Worm (Caenorhabditis elegans) whole organism, L1 larva: ENCODE measurements around the gene Y6D1A.2.

Experiments used
- C34B4.2 ChIP-seq: sonication (generic microtip); optimal IDR thresholded peaks from 2 replicates; lab custom pipeline; 2017; ENCODE audit warnings: mild to moderate bottlenecking, missing genetic modification characterization, missing compliant biosample characterization
- alr-1 ChIP-seq: fragments of 200-800 bp; sonication (Bioruptor generic); optimal IDR thresholded peaks from 2 replicates; lab custom pipeline; 2018; ENCODE audit warnings: borderline replicate concordance, mild to moderate bottlenecking, missing genetic modification characterization, missing compliant biosample characterization
- aly-2 ChIP-seq: fragments of 150-350 bp; optimal IDR thresholded peaks from 2 replicates; lab custom pipeline; 2014; ENCODE audit warnings: missing biosample characterization, missing genetic modification characterization
- blmp-1 ChIP-seq: fragments of 150-350 bp; optimal IDR thresholded peaks from 2 replicates; lab custom pipeline; 2014; ENCODE audit warnings: missing biosample characterization, missing genetic modification characterization
- ceh-63 ChIP-seq: fragments of 200-800 bp; sonication (Bioruptor generic); optimal IDR thresholded peaks from 2 replicates; lab custom pipeline; 2018; ENCODE audit warnings: mild to moderate bottlenecking, missing genetic modification characterization, missing compliant biosample characterization
- ceh-8 ChIP-seq: fragments of 200-800 bp; sonication (Bioruptor generic); optimal IDR thresholded peaks from 2 replicates; lab custom pipeline; 2018; ENCODE audit warnings: mild to moderate bottlenecking, missing genetic modification characterization, moderate library complexity, missing compliant biosample characterization
- ceh-82 ChIP-seq, 3 experiments: fragments of 150-350 bp in 1 of 3; sonication (generic microtip) in 2 of 3; optimal IDR thresholded peaks; 2 replicates each; lab custom pipeline; 2014 to 2017; ENCODE audit warnings: missing biosample characterization in 3 of 3, missing genetic modification characterization in 3 of 3
- ceh-88 ChIP-seq: fragments of 200-800 bp; sonication (Bioruptor generic); IDR thresholded peaks from 2 replicates; pipeline ENCODE4 v1.3.6; 2022; ENCODE audit warnings: missing genetic modification characterization, missing compliant biosample characterization
- ceh-90 ChIP-seq: sonication (generic microtip); optimal IDR thresholded peaks from 2 replicates; lab custom pipeline; 2016; ENCODE audit warnings: missing genetic modification characterization, missing compliant biosample characterization
- ces-1 ChIP-seq: fragments of 150-350 bp; optimal IDR thresholded peaks from 2 replicates; lab custom pipeline; 2014; ENCODE audit warnings: missing biosample characterization, missing genetic modification reagents, missing genetic modification characterization
- efl-1 ChIP-seq, 4 experiments: fragments of 150-350 bp; optimal IDR thresholded peaks in 3 of 4; peaks in 1 of 4; 1 replicate in 1 of 4; 2 replicates in 3 of 4; lab custom pipeline; 2014; ENCODE audit warnings: missing biosample characterization in 2 of 4, missing genetic modification characterization in 2 of 4, missing genetic modification reagents in 2 of 4
- efl-3 ChIP-seq: fragments of 200-800 bp; sonication (Bioruptor generic); optimal IDR thresholded peaks from 2 replicates; lab custom pipeline; 2018; ENCODE audit warnings: mild to moderate bottlenecking, missing genetic modification characterization, missing compliant biosample characterization
- egl-13 ChIP-seq: sonication (generic microtip); optimal IDR thresholded peaks from 2 replicates; lab custom pipeline; 2016; ENCODE audit warnings: missing genotype, missing genetic modification reagents, missing genetic modification characterization, missing compliant biosample characterization
- egl-27 ChIP-seq, 2 experiments: fragments of 150-350 bp in 1 of 2; sonication (generic microtip); optimal IDR thresholded peaks; 3 replicates each; lab custom pipeline; 2017 to 2018; ENCODE audit warnings: missing biosample characterization in 2 of 2, missing genetic modification characterization in 2 of 2, missing genetic modification reagents in 2 of 2
- elt-2 ChIP-seq: sonication (generic microtip); optimal IDR thresholded peaks from 2 replicates; lab custom pipeline; 2016; ENCODE audit warnings: missing genetic modification characterization, mild to moderate bottlenecking, inconsistent platforms, missing compliant biosample characterization, missing genetic modification reagents
- elt-3 ChIP-seq, 6 experiments: fragments of 150-350 bp in 1 of 6; sonication (generic microtip); optimal IDR thresholded peaks; 2 replicates each; lab custom pipeline; 2017 to 2018; ENCODE audit warnings: missing biosample characterization in 6 of 6, missing genetic modification characterization in 6 of 6, inconsistent platforms in 1 of 6
- ets-5 ChIP-seq: fragments of 200-800 bp; sonication (Bioruptor generic); IDR thresholded peaks from 2 replicates; pipeline ENCODE4 v1.3.6; 2022; ENCODE audit warnings: missing genetic modification characterization, missing compliant biosample characterization
- fkh-4 ChIP-seq: sonication (generic microtip); optimal IDR thresholded peaks from 2 replicates; lab custom pipeline; 2016; ENCODE audit warnings: missing compliant biosample characterization, missing genetic modification characterization, borderline replicate concordance
- fkh-8 ChIP-seq: sonication (generic microtip); optimal IDR thresholded peaks from 2 replicates; lab custom pipeline; 2016; ENCODE audit warnings: mild to moderate bottlenecking, missing genetic modification characterization, missing compliant biosample characterization
- fos-1 ChIP-seq: fragments of 150-350 bp; optimal IDR thresholded peaks from 2 replicates; lab custom pipeline; 2014; ENCODE audit warnings: missing biosample characterization, missing genetic modification characterization
- grh-1 ChIP-seq: fragments of 200-800 bp; sonication (Bioruptor generic); IDR thresholded peaks from 2 replicates; pipeline ENCODE4 v1.3.6; 2022; ENCODE audit warnings: missing genetic modification reagents, missing genetic modification characterization, missing compliant biosample characterization
- isw-1 ChIP-seq: fragments of 200-800 bp; sonication (Bioruptor generic); IDR thresholded peaks from 2 replicates; pipeline ENCODE4 v1.3.6; 2022; ENCODE audit warnings: missing genetic modification characterization, missing compliant biosample characterization
- lin-13 ChIP-seq: fragments of 150-350 bp; optimal IDR thresholded peaks from 2 replicates; lab custom pipeline; 2014; ENCODE audit warnings: missing biosample characterization, missing genetic modification reagents, missing genetic modification characterization
- lin-14 ChIP-seq: fragments of 200-800 bp; sonication (Bioruptor generic); optimal IDR thresholded peaks from 2 replicates; lab custom pipeline; 2018; ENCODE audit warnings: mild to moderate bottlenecking, missing genetic modification characterization, moderate library complexity, missing compliant biosample characterization
- lin-15B ChIP-seq: fragments of 150-350 bp; sonication (generic microtip); optimal IDR thresholded peaks from 3 replicates; lab custom pipeline; 2014; ENCODE audit warnings: missing biosample characterization, missing genetic modification characterization
- lin-35 ChIP-seq, 2 experiments: fragments of 150-350 bp; optimal IDR thresholded peaks; 2 replicates each; lab custom pipeline; 2014; ENCODE audit warnings: missing biosample characterization in 2 of 2, missing genetic modification characterization in 2 of 2, missing genetic modification reagents in 2 of 2
- lir-3 ChIP-seq: sonication (generic microtip); optimal IDR thresholded peaks from 2 replicates; lab custom pipeline; 2016; ENCODE audit warnings: mild to moderate bottlenecking, missing genetic modification characterization, moderate library complexity, missing compliant biosample characterization; ENCODE audit not compliant: poor library complexity
- lsy-2 ChIP-seq, 2 experiments: fragments of 150-350 bp; optimal IDR thresholded peaks; 2 replicates each; lab custom pipeline; 2014; ENCODE audit warnings: missing biosample characterization in 2 of 2, missing genetic modification characterization in 2 of 2
- mdl-1 ChIP-seq, 2 experiments: fragments of 150-350 bp; optimal IDR thresholded peaks; 2 replicates each; lab custom pipeline; 2014 to 2017; ENCODE audit warnings: missing biosample characterization in 2 of 2, missing genetic modification characterization in 2 of 2, inconsistent platforms in 1 of 2
- mep-1 ChIP-seq: fragments of 150-350 bp; optimal IDR thresholded peaks from 2 replicates; lab custom pipeline; 2014; ENCODE audit warnings: missing biosample characterization, missing genetic modification characterization
- nhr-11 ChIP-seq: fragments of 150-350 bp; optimal IDR thresholded peaks from 2 replicates; lab custom pipeline; 2014; ENCODE audit warnings: missing biosample characterization, missing genetic modification characterization
- nhr-12 ChIP-seq: sonication (generic microtip); optimal IDR thresholded peaks from 2 replicates; lab custom pipeline; 2017; ENCODE audit warnings: missing biosample characterization, missing genetic modification characterization
- nhr-19 ChIP-seq: fragments of 200-800 bp; sonication (Bioruptor generic); conservative IDR thresholded peaks from 2 replicates; pipeline ENCODE4 v1.3.6; 2022; ENCODE audit warnings: missing genetic modification characterization, missing compliant biosample characterization
- nhr-76 ChIP-seq: sonication (generic microtip); optimal IDR thresholded peaks from 2 replicates; lab custom pipeline; 2017; ENCODE audit warnings: missing biosample characterization, missing genetic modification characterization
- nhr-84 ChIP-seq: sonication (generic microtip); optimal IDR thresholded peaks from 2 replicates; lab custom pipeline; 2017; ENCODE audit warnings: missing biosample characterization, missing genetic modification characterization
- nhr-90 ChIP-seq: sonication (generic microtip); optimal IDR thresholded peaks from 2 replicates; lab custom pipeline; 2016; ENCODE audit warnings: mild to moderate bottlenecking, missing genetic modification characterization, missing compliant biosample characterization; ENCODE audit not compliant: poor library complexity
- pag-3 ChIP-seq: sonication (generic microtip); optimal IDR thresholded peaks from 2 replicates; lab custom pipeline; 2017; ENCODE audit warnings: missing genetic modification characterization, mild to moderate bottlenecking, missing compliant biosample characterization, antibody characterized with exemption, borderline replicate concordance; ENCODE audit not compliant: insufficient read depth
- pax-3 ChIP-seq: fragments of 200-800 bp; sonication (Bioruptor generic); optimal IDR thresholded peaks from 2 replicates; lab custom pipeline; 2018; ENCODE audit warnings: mild to moderate bottlenecking, missing genetic modification characterization, moderate library complexity, missing compliant biosample characterization
- snpc-4 ChIP-seq: fragments of 150-350 bp; optimal IDR thresholded peaks from 2 replicates; lab custom pipeline; 2014; ENCODE audit warnings: missing biosample characterization, missing genetic modification characterization
- sptf-1 ChIP-seq: fragments of 150-350 bp; optimal IDR thresholded peaks from 2 replicates; lab custom pipeline; 2014; ENCODE audit warnings: missing biosample characterization, missing genetic modification characterization
- swsn-7 ChIP-seq: sonication (generic microtip); optimal IDR thresholded peaks from 2 replicates; lab custom pipeline; 2016; ENCODE audit warnings: missing genetic modification characterization, missing compliant biosample characterization
- tbx-2 ChIP-seq: sonication (generic microtip); optimal IDR thresholded peaks from 2 replicates; lab custom pipeline; 2016; ENCODE audit warnings: missing genetic modification characterization, missing compliant biosample characterization
- unc-86 ChIP-seq: sonication (generic microtip); optimal IDR thresholded peaks from 2 replicates; lab custom pipeline; 2016; ENCODE audit warnings: missing genetic modification characterization, missing compliant biosample characterization
- vab-15 ChIP-seq: sonication (generic microtip); optimal IDR thresholded peaks from 2 replicates; lab custom pipeline; 2017; ENCODE audit warnings: missing genotype, mild to moderate bottlenecking, missing genetic modification characterization, missing compliant biosample characterization
- xbp-1 ChIP-seq: sonication (generic microtip); optimal IDR thresholded peaks from 2 replicates; lab custom pipeline; 2016; ENCODE audit warnings: missing genetic modification characterization, missing compliant biosample characterization
- zip-4 ChIP-seq: fragments of 200-800 bp; sonication (Bioruptor generic); optimal IDR thresholded peaks from 2 replicates; lab custom pipeline; 2018; ENCODE audit warnings: mild to moderate bottlenecking, missing genetic modification characterization, moderate library complexity, missing compliant biosample characterization
- ztf-11 ChIP-seq, 2 experiments: sonication (generic microtip); optimal IDR thresholded peaks; 2 replicates each; lab custom pipeline; 2016 to 2017; ENCODE audit warnings: missing genetic modification characterization in 2 of 2, missing biosample characterization in 1 of 2, missing compliant biosample characterization in 1 of 2
- ztf-4 ChIP-seq: fragments of 150-350 bp; optimal IDR thresholded peaks from 2 replicates; lab custom pipeline; 2014; ENCODE audit warnings: missing biosample characterization, missing genetic modification characterization

The Y6D1A.2 gene

ce11 chrII:11816014-11816413 lies 3.7 kb downstream of the Y6D1A.2 start:
- TF ChIP-seq fkh-4 (tag; lab: Kevin White, UChicago) (no peak), ceh-90 (no peak), ztf-11 (tag; optimal IDR thresholded peaks at IDR 0.05; lab: Kevin White, UChicago) (no peak), ztf-4 (tag; lab: Kevin White, UChicago) (no peak), ceh-82 (tag; optimal IDR thresholded peaks at IDR 0.05; lab: Kevin White, UChicago) (no peak), pax-3 (tag; lab: Kevin White, UChicago) (no peak), isw-1 (GFP tag; lab: Robert Waterston, UW) (no peak)

- TF ChIP-seq lin-15B (tag; lab: Kevin White, UChicago) (no peak), egl-27 (tag; optimal IDR thresholded peaks at IDR 0.05; lab: Kevin White, UChicago) (no peak), ceh-63 (GFP tag; lab: Kevin White, UChicago) (no peak), C34B4.2 (tag; lab: Kevin White, UChicago) (no peak), blmp-1 (tag; lab: Kevin White, UChicago) (peak; percentile 97), nhr-12 (tag; lab: Kevin White, UChicago) (no peak), nhr-90 (tag; lab: Kevin White, UChicago) (no peak), isw-1 (GFP tag; lab: Robert Waterston, UW) (0 out of 2 replicates have a peak, but pooled peaks have one; percentile 19), nhr-11 (peak; percentile 55), aly-2 (tag; lab: Kevin White, UChicago) (no peak), snpc-4 (tag; lab: Kevin White, UChicago) (peak; percentile 44), ceh-82 (tag; optimal IDR thresholded peaks at IDR 0.05; lab: Kevin White, UChicago) (peak in 1 of 3 experiments; percentile 47), ztf-11 (tag; optimal IDR thresholded peaks at IDR 0.05; lab: Kevin White, UChicago) (no peak), lin-35 (GFP tag; optimal IDR thresholded peaks at IDR 0.05; lab: Kevin White, UChicago) (peak; percentile 46 to 64), nhr-76 (no peak), lin-13 (GFP tag; lab: Kevin White, UChicago) (peak; percentile 21), efl-3 (GFP tag; lab: Kevin White, UChicago) (no peak), ets-5 (no peak), mep-1 (tag; lab: Kevin White, UChicago) (peak; percentile 71), elt-3 (tag; optimal IDR thresholded peaks at IDR 0.05; lab: Kevin White, UChicago) (peak in 1 of 6 experiments; percentile 30), nhr-19 (no peak), elt-2 (tag; lab: Kevin White, UChicago) (no peak), swsn-7 (tag; lab: Kevin White, UChicago) (peak; percentile 35), ceh-90 (no peak), ceh-88 (GFP tag; lab: Robert Waterston, UW) (no peak), sptf-1 (tag; lab: Kevin White, UChicago) (no peak), unc-86 (peak; percentile 12), zip-4 (no peak), grh-1 (GFP tag; lab: Robert Waterston, UW) (no peak), fos-1 (tag; lab: Kevin White, UChicago) (no peak), lsy-2 (tag; optimal IDR thresholded peaks at IDR 0.05; lab: Kevin White, UChicago) (peak; percentile 42 to 72), lir-3 (tag; lab: Kevin White, UChicago) (peak; percentile 33), efl-1 (optimal IDR thresholded peaks at IDR 0.05; lab: Kevin White, UChicago) (peak; percentile 53 to 64), efl-1 (GFP tag; optimal IDR thresholded peaks at IDR 0.05 in 1 of 2; lab: Kevin White, UChicago) (peak; percentile 27 to 92), ces-1 (no peak), lin-14 (GFP tag; lab: Kevin White, UChicago) (peak; percentile 76), pag-3 (tag; lab: Kevin White, UChicago) (no peak), ceh-8 (GFP tag; lab: Kevin White, UChicago) (no peak), xbp-1 (tag; lab: Kevin White, UChicago) (peak; percentile 18), egl-13 (tag; lab: Kevin White, UChicago) (no peak), vab-15 (tag; lab: Kevin White, UChicago) (no peak), alr-1 (tag; lab: Kevin White, UChicago) (no peak), nhr-84 (tag; lab: Kevin White, UChicago) (no peak), fkh-8 (tag; lab: Kevin White, UChicago) (peak; percentile 75), tbx-2 (tag; lab: Kevin White, UChicago) (no peak), mdl-1 (tag; optimal IDR thresholded peaks at IDR 0.05; lab: Kevin White, UChicago) (peak in 1 of 2 experiments; percentile 76)
Observed at ce11 chrII:11813895-11814369, 5.8 kb downstream of the Y6D1A.2 start, which contains the start of gene F43G6.8. F43G6.8 (minus strand) TSS chrII:11814092.
